Fruit fly (Drosophila melanogaster) whole organism, embryonic: ENCODE measurements around the gene twe.

Experiments
- CG10321 ChIP-seq: fragments of 200-800 bp; sonication (Bioruptor generic); IDR thresholded peaks from 2 replicates; pipeline ENCODE4 v1.3.6; 2022; ENCODE audit warnings: missing biosample characterization, missing genetic modification characterization
- CG10366 ChIP-seq: fragments of 200-800 bp; sonication (Bioruptor generic); IDR thresholded peaks from 2 replicates; pipeline ENCODE4 v1.3.6; 2022; ENCODE audit warnings: missing biosample characterization, missing genetic modification characterization
- CG10565 ChIP-seq: fragments of 200-800 bp; sonication (Bioruptor generic); optimal IDR thresholded peaks from 3 replicates; lab custom pipeline; 2016; ENCODE audit warnings: missing biosample characterization, mild to moderate bottlenecking, missing genetic modification characterization
- CG15514 ChIP-seq: fragments of 200-800 bp; sonication (Bioruptor generic); optimal IDR thresholded peaks from 3 replicates; lab custom pipeline; 2017; ENCODE audit warnings: missing biosample characterization, missing genetic modification characterization, mild to moderate bottlenecking, moderate library complexity, missing genetic modification reagents
- CG1603 ChIP-seq: fragments of 200-800 bp; sonication (Bioruptor generic); optimal IDR thresholded peaks from 2 replicates; lab custom pipeline; 2019; ENCODE audit warnings: missing biosample characterization, mild to moderate bottlenecking, missing genetic modification characterization, moderate library complexity
- CG17385 ChIP-seq: fragments of 200-800 bp; sonication (Bioruptor generic); optimal IDR thresholded peaks from 3 replicates; lab custom pipeline; 2018; ENCODE audit warnings: missing biosample characterization, mild to moderate bottlenecking, missing genetic modification characterization
- CG17568 ChIP-seq: fragments of 200-800 bp; sonication (Bioruptor generic); optimal IDR thresholded peaks from 2 replicates; lab custom pipeline; 2018; ENCODE audit warnings: missing biosample characterization, mild to moderate bottlenecking, missing genetic modification characterization, moderate library complexity
- CG17912 ChIP-seq: fragments of 200-800 bp; sonication (Bioruptor generic); optimal IDR thresholded peaks from 2 replicates; lab custom pipeline; 2018; ENCODE audit warnings: missing biosample characterization, mild to moderate bottlenecking, missing genetic modification characterization
- CG18011 ChIP-seq: fragments of 200-800 bp; sonication (Bioruptor generic); optimal IDR thresholded peaks from 2 replicates; lab custom pipeline; 2017; ENCODE audit warnings: missing biosample characterization, missing genetic modification characterization, mild to moderate bottlenecking, moderate library complexity, missing genotype
- CG18262 ChIP-seq: fragments of 200-800 bp; optimal IDR thresholded peaks from 3 replicates; lab custom pipeline; 2019; ENCODE audit warnings: missing biosample characterization, mild to moderate bottlenecking, missing genetic modification characterization, moderate library complexity
- CG1832 ChIP-seq: fragments of 200-800 bp; sonication (Bioruptor generic); optimal IDR thresholded peaks from 2 replicates; lab custom pipeline; 2017; ENCODE audit warnings: missing biosample characterization, mild to moderate bottlenecking, missing genetic modification characterization, inconsistent platforms
- CG18599 ChIP-seq: fragments of 200-800 bp; sonication (Bioruptor generic); optimal IDR thresholded peaks from 3 replicates; lab custom pipeline; 2017; ENCODE audit warnings: missing biosample characterization, missing genetic modification characterization, mild to moderate bottlenecking, moderate library complexity, missing genetic modification reagents
- CG30020 ChIP-seq: fragments of 200-800 bp; optimal IDR thresholded peaks from 2 replicates; lab custom pipeline; 2019; ENCODE audit warnings: missing biosample characterization, mild to moderate bottlenecking, missing genetic modification characterization, moderate library complexity
- CG31224 ChIP-seq: fragments of 200-800 bp; sonication (Bioruptor generic); IDR thresholded peaks from 2 replicates; pipeline ENCODE4 v1.3.6; 2022; ENCODE audit warnings: missing biosample characterization, missing genetic modification characterization
- CG3281 ChIP-seq: fragments of 200-800 bp; sonication (Bioruptor generic); optimal IDR thresholded peaks from 3 replicates; lab custom pipeline; 2017; ENCODE audit warnings: missing biosample characterization, mild to moderate bottlenecking, missing genetic modification characterization
- CG3726 ChIP-seq: fragments of 200-800 bp; sonication (Bioruptor generic); IDR thresholded peaks from 3 replicates; pipeline ENCODE4, ENCODE4 v1.3.6; 2022; ENCODE audit warnings: missing biosample characterization, missing genetic modification characterization
- CG43689 ChIP-seq: fragments of 200-800 bp; sonication (Bioruptor generic); IDR thresholded peaks from 2 replicates; pipeline ENCODE4 v1.3.6; 2022; ENCODE audit warnings: missing biosample characterization, missing genetic modification characterization
- CG4617 ChIP-seq: fragments of 200-800 bp; sonication (Bioruptor generic); optimal IDR thresholded peaks from 3 replicates; lab custom pipeline; 2016; ENCODE audit warnings: missing biosample characterization, missing genetic modification characterization, borderline replicate concordance
- CG7963 ChIP-seq: fragments of 200-800 bp; sonication (Bioruptor generic); IDR thresholded peaks from 3 replicates; pipeline ENCODE4 v1.3.6; 2022; ENCODE audit warnings: missing biosample characterization, missing genetic modification characterization; ENCODE audit not compliant: partially characterized antibody
- CG8924 ChIP-seq: fragments of 200-800 bp; optimal IDR thresholded peaks from 3 replicates; lab custom pipeline; 2019; ENCODE audit warnings: missing biosample characterization, mild to moderate bottlenecking, missing genetic modification characterization, moderate library complexity
- CG9215 ChIP-seq: fragments of 200-800 bp; sonication (Bioruptor generic); IDR thresholded peaks from 2 replicates; pipeline ENCODE4 v1.3.6; 2022; ENCODE audit warnings: missing biosample characterization, missing genetic modification characterization
- CHES-1-like ChIP-seq: fragments of 200-800 bp; sonication (Bioruptor generic); optimal IDR thresholded peaks from 2 replicates; lab custom pipeline; 2016; ENCODE audit warnings: missing biosample characterization, missing genetic modification characterization
- CoRest ChIP-seq: fragments of 200-800 bp; sonication (Bioruptor generic); optimal IDR thresholded peaks from 3 replicates; lab custom pipeline; 2018; ENCODE audit warnings: missing biosample characterization, mild to moderate bottlenecking, missing genetic modification characterization, moderate library complexity
- Deaf1 ChIP-seq: fragments of 200-800 bp; optimal IDR thresholded peaks from 3 replicates; lab custom pipeline; 2019; ENCODE audit warnings: missing biosample characterization, mild to moderate bottlenecking, missing genetic modification characterization, moderate library complexity
- Eip74EF ChIP-seq, 2 experiments: fragments of 200-800 bp in 1 of 2; fragments of >200 bp in 1 of 2; sonication (Bioruptor generic) in 1 of 2; optimal IDR thresholded peaks; 2 replicates each; lab custom pipeline; 2017 to 2019; ENCODE audit warnings: missing biosample characterization in 2 of 2, missing genetic modification characterization in 2 of 2, mild to moderate bottlenecking in 1 of 2, moderate library complexity in 1 of 2
- Ets97D ChIP-seq: fragments of 200-800 bp; sonication (Bioruptor generic); optimal IDR thresholded peaks from 3 replicates; lab custom pipeline; 2016; ENCODE audit warnings: missing biosample characterization, missing genetic modification characterization
- HHEX ChIP-seq: fragments of 200-800 bp; sonication (Bioruptor generic); optimal IDR thresholded peaks from 3 replicates; lab custom pipeline; 2017; ENCODE audit warnings: missing biosample characterization, mild to moderate bottlenecking, missing genetic modification characterization, missing genetic modification reagents
- Hr51 ChIP-seq, 2 experiments: fragments of 200-800 bp; sonication (Bioruptor generic); optimal IDR thresholded peaks; 2 replicates in 1 of 2; 3 replicates in 1 of 2; lab custom pipeline; 2016 to 2018; ENCODE audit warnings: missing biosample characterization in 2 of 2, missing genetic modification characterization in 2 of 2, mild to moderate bottlenecking in 1 of 2, moderate library complexity in 1 of 2
- Kr ChIP-seq: fragments of 200-800 bp; sonication (Bioruptor generic); optimal IDR thresholded peaks from 2 replicates; lab custom pipeline; 2017; ENCODE audit warnings: missing biosample characterization, mild to moderate bottlenecking, missing genetic modification characterization
- Lhr ChIP-seq: fragments of 200-800 bp; sonication (Bioruptor generic); optimal IDR thresholded peaks from 3 replicates; lab custom pipeline; 2017; ENCODE audit warnings: mild to moderate bottlenecking, missing biosample characterization, missing genetic modification reagents, missing genetic modification characterization
- NC2α ChIP-seq: fragments of 200-800 bp; sonication (Bioruptor generic); optimal IDR thresholded peaks from 2 replicates; lab custom pipeline; 2016; ENCODE audit warnings: missing biosample characterization, missing genetic modification characterization
- NC2β ChIP-seq: fragments of 200-800 bp; sonication (Bioruptor generic); optimal IDR thresholded peaks from 2 replicates; lab custom pipeline; 2016; ENCODE audit warnings: missing biosample characterization, missing genetic modification characterization
- Oli ChIP-seq: fragments of 200-800 bp; sonication (Bioruptor generic); optimal IDR thresholded peaks from 2 replicates; lab custom pipeline; 2018; ENCODE audit warnings: missing biosample characterization, mild to moderate bottlenecking, missing genetic modification characterization, moderate library complexity
- Rx ChIP-seq: fragments of 200-800 bp; sonication (Bioruptor generic); IDR thresholded peaks from 2 replicates; pipeline ENCODE4 v1.3.6; 2022; ENCODE audit warnings: missing biosample characterization, missing genetic modification characterization
- TFAM ChIP-seq: fragments of 200-800 bp; sonication (Bioruptor generic); optimal IDR thresholded peaks from 2 replicates; lab custom pipeline; 2017; ENCODE audit warnings: missing biosample characterization, missing genetic modification characterization, inconsistent platforms
- ab ChIP-seq: fragments of 200-800 bp; sonication (Bioruptor generic); optimal IDR thresholded peaks from 2 replicates; lab custom pipeline; 2016; ENCODE audit warnings: missing biosample characterization, missing genetic modification characterization
- chif ChIP-seq, 2 experiments: fragments of 200-800 bp; sonication (Bioruptor generic); optimal IDR thresholded peaks; 3 replicates each; lab custom pipeline; 2016; ENCODE audit warnings: missing biosample characterization in 2 of 2, missing genetic modification characterization in 2 of 2
- croc ChIP-seq: fragments of 200-800 bp; sonication (Bioruptor generic); conservative IDR thresholded peaks from 3 replicates; pipeline ENCODE4 v1.3.6; 2022; ENCODE audit warnings: missing biosample characterization, missing genetic modification characterization
- crp ChIP-seq, 2 experiments: fragments of 200-800 bp; sonication (Bioruptor generic); optimal IDR thresholded peaks; 2 replicates in 1 of 2; 3 replicates in 1 of 2; lab custom pipeline; 2017; ENCODE audit warnings: missing biosample characterization in 2 of 2, missing genetic modification characterization in 2 of 2, mild to moderate bottlenecking in 1 of 2, moderate library complexity in 1 of 2
- dpn ChIP-seq, 2 experiments: fragments of 200-800 bp; sonication (Bioruptor generic); optimal IDR thresholded peaks; 3 replicates each; lab custom pipeline; 2016; ENCODE audit warnings: missing biosample characterization in 2 of 2, missing genetic modification characterization in 2 of 2
- grau ChIP-seq: fragments of 200-800 bp; optimal IDR thresholded peaks from 3 replicates; lab custom pipeline; 2019; ENCODE audit warnings: missing biosample characterization, mild to moderate bottlenecking, missing genetic modification characterization, moderate library complexity
- gt ChIP-seq: fragments of 200-800 bp; sonication (Bioruptor generic); IDR thresholded peaks from 2 replicates; pipeline ENCODE4 v1.3.6; 2022; ENCODE audit warnings: missing biosample characterization, missing genetic modification characterization
- nom ChIP-seq: fragments of 200-800 bp; sonication (Bioruptor generic); optimal IDR thresholded peaks from 2 replicates; lab custom pipeline; 2017; ENCODE audit warnings: missing biosample characterization, missing genetic modification characterization, mild to moderate bottlenecking, moderate library complexity, missing genetic modification reagents
- so ChIP-seq: fragments of 200-800 bp; sonication (Bioruptor generic); IDR thresholded peaks from 3 replicates; pipeline ENCODE4 v1.3.6; 2022; ENCODE audit warnings: missing biosample characterization, missing genetic modification characterization
- ssp ChIP-seq: fragments of 200-800 bp; sonication (Bioruptor generic); IDR thresholded peaks from 2 replicates; pipeline ENCODE4 v1.3.6; 2022; ENCODE audit warnings: missing biosample characterization, missing genetic modification characterization
- tio ChIP-seq: fragments of 200-800 bp; sonication (Bioruptor generic); optimal IDR thresholded peaks from 2 replicates; lab custom pipeline; 2017; ENCODE audit warnings: missing biosample characterization, missing genetic modification characterization, inconsistent platforms
- wdn ChIP-seq: fragments of 200-800 bp; sonication (Bioruptor generic); IDR thresholded peaks from 2 replicates; pipeline ENCODE4 v1.3.6; 2022; ENCODE audit warnings: missing biosample characterization, missing genetic modification characterization
- wor ChIP-seq: fragments of 200-800 bp; sonication (Bioruptor generic); IDR thresholded peaks from 2 replicates; pipeline ENCODE4 v1.3.6; 2022; ENCODE audit warnings: missing biosample characterization, missing genetic modification characterization

The twe gene

DNA sequence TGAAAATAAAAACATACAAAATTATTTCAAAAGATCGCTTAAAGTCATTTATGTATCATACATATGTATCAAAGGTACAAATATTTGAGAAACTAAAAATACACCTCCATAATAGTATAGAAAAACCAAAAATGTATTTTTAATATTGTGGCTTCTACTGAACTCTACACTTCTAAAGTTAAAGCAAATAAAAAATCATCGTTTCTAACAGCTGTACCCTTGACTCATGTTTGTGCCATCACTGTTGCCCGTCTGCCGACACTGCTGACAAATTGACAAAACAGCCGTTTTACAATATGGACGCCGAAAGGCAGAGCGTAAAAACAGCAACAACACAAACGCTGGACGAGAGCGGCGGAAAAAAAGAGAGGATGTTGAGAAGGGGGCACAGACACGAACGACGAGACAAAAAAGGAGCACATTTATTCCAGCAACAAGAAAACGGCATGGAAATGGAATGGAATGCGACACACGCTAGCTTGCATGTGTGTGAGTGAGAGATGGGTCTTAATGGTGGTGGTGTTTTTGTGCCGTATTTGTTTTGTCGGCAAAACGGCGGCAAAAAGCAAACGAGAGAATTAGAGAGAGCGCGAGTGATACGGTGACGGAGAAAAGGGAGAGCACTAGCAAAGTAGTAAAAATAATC, 24.8 kb upstream of the twe start (continued):
- TF ChIP-seq CG15514: peak; percentile 83
- no peak for TF ChIP-seq Rx (GFP tag; lab: Robert Waterston, UW)
- TF ChIP-seq CG8924 (tag; lab: Kevin White, UChicago): peak; percentile 87
- no peak for TF ChIP-seq Kr (GFP tag; lab: Kevin White, UChicago)
- no peak for TF ChIP-seq so
- peak; percentile 91 for TF ChIP-seq CG18262
- TF ChIP-seq CG10565 (GFP tag; lab: Kevin White, UChicago): no peak
- peak; percentile 87 for TF ChIP-seq CG18599
- TF ChIP-seq CG17385 (GFP tag; lab: Kevin White, UChicago): peak; percentile 74
- peak; percentile 40 for TF ChIP-seq NC2β (GFP tag; lab: Kevin White, UChicago)
- no peak for TF ChIP-seq CG43689 (GFP tag; lab: Robert Waterston, UW)
- no peak for TF ChIP-seq ab (GFP tag; lab: Kevin White, UChicago)
- TF ChIP-seq CG3281 (GFP tag; lab: Kevin White, UChicago): peak; percentile 92
- TF ChIP-seq Eip74EF (GFP tag; optimal IDR thresholded peaks at IDR 0.05; lab: Kevin White, UChicago): peak in 1 of 2 experiments; percentile 66
- peak; percentile 88 for TF ChIP-seq HHEX
- TF ChIP-seq CG30020 (tag; lab: Kevin White, UChicago): peak; percentile 32
- peak; percentile 66 for TF ChIP-seq croc (GFP tag; lab: Robert Waterston, UW)
- TF ChIP-seq chif (GFP tag; optimal IDR thresholded peaks at IDR 0.05; lab: Kevin White, UChicago): peak; percentile 43 to 74
- TF ChIP-seq gt (GFP tag; lab: Robert Waterston, UW): no peak
- TF ChIP-seq Oli (tag; lab: Kevin White, UChicago): peak; percentile 89
- peak; percentile 25 for TF ChIP-seq Lhr (GFP tag; lab: Kevin White, UChicago)
- no peak for TF ChIP-seq CG10366 (GFP tag; lab: Robert Waterston, UW)
- peak; percentile 68 for TF ChIP-seq tio (GFP tag; lab: Kevin White, UChicago)
- no peak for TF ChIP-seq wdn (GFP tag; lab: Robert Waterston, UW)
- TF ChIP-seq CG18011 (GFP tag; lab: Kevin White, UChicago): peak; percentile 73
- TF ChIP-seq CG7963 (GFP tag; lab: Robert Waterston, UW): no peak
- peak; percentile 1 to 73 for TF ChIP-seq crp (GFP tag; optimal IDR thresholded peaks at IDR 0.05; lab: Kevin White, UChicago)
- TF ChIP-seq ssp (GFP tag; lab: Robert Waterston, UW): no peak
- TF ChIP-seq CoRest (tag; lab: Kevin White, UChicago): peak; percentile 80
- TF ChIP-seq Ets97D: peak; percentile 56
- no peak for TF ChIP-seq CG3726 (GFP tag; lab: Robert Waterston, UW)
- peak; percentile 61 for TF ChIP-seq CG1603 (tag; lab: Kevin White, UChicago)
- no peak for TF ChIP-seq CG9215 (GFP tag; lab: Robert Waterston, UW)
- TF ChIP-seq CG4617 (GFP tag; lab: Kevin White, UChicago): peak; percentile 2
- peak; percentile 70 for TF ChIP-seq NC2α (GFP tag; lab: Kevin White, UChicago)
- TF ChIP-seq nom (GFP tag; lab: Kevin White, UChicago): peak; percentile 67
- no peak for TF ChIP-seq wor (GFP tag; lab: Robert Waterston, UW)
- peak; percentile 71 for TF ChIP-seq TFAM (GFP tag; lab: Kevin White, UChicago)
- TF ChIP-seq CG17568 (GFP tag; lab: Kevin White, UChicago): peak; percentile 49
- TF ChIP-seq dpn (GFP tag; optimal IDR thresholded peaks at IDR 0.05; lab: Kevin White, UChicago): peak; percentile 79 to 88
- TF ChIP-seq CG17912 (GFP tag; lab: Kevin White, UChicago): peak; percentile 40
- TF ChIP-seq CG1832 (GFP tag; lab: Kevin White, UChicago): no peak
- no peak for TF ChIP-seq CG10321
- no peak for TF ChIP-seq CG31224
- peak; percentile 77 to 90 for TF ChIP-seq Hr51 (GFP tag; optimal IDR thresholded peaks at IDR 0.05; lab: Kevin White, UChicago)
- peak; percentile 67 for TF ChIP-seq Deaf1 (tag; lab: Kevin White, UChicago)
- peak; percentile 85 for TF ChIP-seq CHES-1-like (GFP tag; lab: Kevin White, UChicago)
- peak; percentile 88 for TF ChIP-seq grau (tag; lab: Kevin White, UChicago)
